Fruit fly (Drosophila melanogaster): Measurements from ENCODE around the gene CG31145.

Gene CG31145

dm6 chr3R:23646183-23646582 is 23.3 kb downstream of the CG31145 start (continued):
- TF ChIP-seq bsh (GFP tag; optimal IDR thresholded peaks at IDR 0.05) (peak; percentile 25 to 84), sens-2 (GFP tag; IDR thresholded peaks at IDR 0.05) (peak; percentile 73), Mad (GFP tag; optimal IDR thresholded peaks at IDR 0.05) (peak; percentile 51), CG2712 (tag; optimal IDR thresholded peaks at IDR 0.05) (peak; percentile 73), Sin3A (optimal IDR thresholded peaks at IDR 0.05) (no peak), pho (GFP tag; optimal IDR thresholded peaks at IDR 0.05) (peak; percentile 49), Fer1 (GFP tag; optimal IDR thresholded peaks at IDR 0.05) (peak; percentile 60), btn (GFP tag; optimal IDR thresholded peaks at IDR 0.05) (peak; percentile 36), fd102C (GFP tag; optimal IDR thresholded peaks at IDR 0.05) (no peak)

- TF ChIP-seq Blimp-1 (GFP tag; optimal IDR thresholded peaks at IDR 0.05): peak; percentile 62
- TF ChIP-seq CG30020 (tag; optimal IDR thresholded peaks at IDR 0.05): no peak
- TF ChIP-seq grau (tag; optimal IDR thresholded peaks at IDR 0.05): peak; percentile 7
- peak; percentile 12 for TF ChIP-seq sens (GFP tag)
- no peak for TF ChIP-seq CG6689 (GFP tag; IDR thresholded peaks at IDR 0.05)
- TF ChIP-seq ATbp (GFP tag; optimal IDR thresholded peaks at IDR 0.05): peak; percentile 15
These were observed 26.6 kb downstream of the CG31145 start for dm6 chr3R:23642836-23643235.

dm6 chr3R:23639583-23639982 is 29.9 kb downstream of the CG31145 start:
- peak; percentile 74 for TF ChIP-seq Ets65A (GFP tag)
- no peak for TF ChIP-seq Aef1 (GFP tag; IDR thresholded peaks at IDR 0.05)
- TF ChIP-seq Atf6 (GFP tag; IDR thresholded peaks at IDR 0.05): 0 out of 2 replicates have a peak, but pooled peaks have one; percentile 15

dm6 chr3R:23638351-23638750 is 31.1 kb downstream of the CG31145 start:
- TF ChIP-seq Drgx (GFP tag; IDR thresholded peaks at IDR 0.05) (peak; percentile 64), otp (GFP tag; IDR thresholded peaks at IDR 0.05) (0 out of 3 replicates have a peak, but pooled peaks have one; percentile 13), sens (GFP tag) (peak; percentile 68), Ptx1 (GFP tag; IDR thresholded peaks at IDR 0.05) (0 out of 2 replicates have a peak, but pooled peaks have one; percentile 13), Med (GFP tag) (peak; percentile 34), CG15514 (GFP tag; optimal IDR thresholded peaks at IDR 0.05) (no peak), dmrt99B (tag; optimal IDR thresholded peaks at IDR 0.05) (peak; percentile 17), Sox102F (GFP tag; optimal IDR thresholded peaks at IDR 0.05) (peak; percentile 20), BEAF-32 (GFP tag; optimal IDR thresholded peaks at IDR 0.05) (no peak), Hr51 (GFP tag; optimal IDR thresholded peaks at IDR 0.05) (peak in 1 of 2 experiments; percentile 42)

dm6 chr3R:23637277-23637676 is 32.2 kb downstream of the CG31145 start:
- TF ChIP-seq Ets65A (GFP tag): peak; percentile 20
- no peak for TF ChIP-seq ase (GFP tag; IDR thresholded peaks at IDR 0.05)

dm6 chr3R:23634789-23635188 is 34.7 kb downstream of the CG31145 start:
- TF ChIP-seq CG31441 (GFP tag; IDR thresholded peaks at IDR 0.05) (no peak), Pdp1 (GFP tag; optimal IDR thresholded peaks at IDR 0.05) (no peak), dysf (GFP tag; IDR thresholded peaks at IDR 0.05) (0 out of 3 replicates have a peak, but pooled peaks have one; percentile 32), CG8765 (GFP tag; IDR thresholded peaks at IDR 0.05) (no peak), CG10979 (tag; optimal IDR thresholded peaks at IDR 0.05) (peak; percentile 41), CG8281 (tag; optimal IDR thresholded peaks at IDR 0.05) (peak; percentile 45), HLH4C (GFP tag; IDR thresholded peaks at IDR 0.05; ENCODE audit: partially characterized antibody) (0 out of 3 replicates have a peak, but pooled peaks have one; percentile 25), eyg (GFP tag; optimal IDR thresholded peaks at IDR 0.05) (no peak), CTCF (GFP tag; optimal IDR thresholded peaks at IDR 0.05) (peak; percentile 72), vvl (GFP tag; IDR thresholded peaks at IDR 0.05) (peak; percentile 20; the same call in 1 of the 2 replicates)

Measured in whole organism, embryonic.